Fruit fly (Drosophila melanogaster): ENCODE data around the gene Gr94a.

The Gr94a gene

dm6 chr3R:23048690-23049118, 2.8 kb upstream of the Gr94a start (continued):
- TF ChIP-seq psq (GFP tag; optimal IDR thresholded peaks at IDR 0.05), result peak; percentile 21
- no peak for TF ChIP-seq vnd (GFP tag; IDR thresholded peaks at IDR 0.05; ENCODE audit: partially characterized antibody)
- peak; percentile 25 for TF ChIP-seq Atf3 (GFP tag; optimal IDR thresholded peaks at IDR 0.05)
- no peak for TF ChIP-seq pfk (GFP tag; optimal IDR thresholded peaks at IDR 0.05)
- peak; percentile 48 for TF ChIP-seq CG1602 (GFP tag; optimal IDR thresholded peaks at IDR 0.05)
- peak; percentile 84 for TF ChIP-seq Sox102F (GFP tag; optimal IDR thresholded peaks at IDR 0.05)
- no peak for TF ChIP-seq Scr (GFP tag; IDR thresholded peaks at IDR 0.05; ENCODE audit: partially characterized antibody)
- peak; percentile 57 for TF ChIP-seq Deaf1 (tag; optimal IDR thresholded peaks at IDR 0.05)
- peak; percentile 53; the same call in 1 of the 2 replicates for TF ChIP-seq ap (GFP tag; IDR thresholded peaks at IDR 0.05)
- peak; percentile 73 for TF ChIP-seq CG4424 (GFP tag; optimal IDR thresholded peaks at IDR 0.05)
- TF ChIP-seq pho (GFP tag; optimal IDR thresholded peaks at IDR 0.05), result no peak
- TF ChIP-seq CG4328 (GFP tag; optimal IDR thresholded peaks at IDR 0.05), result peak; percentile 62
- TF ChIP-seq stwl (tag; optimal IDR thresholded peaks at IDR 0.05), result no peak
- TF ChIP-seq cg (GFP tag; optimal IDR thresholded peaks at IDR 0.05), result no peak
- no peak for TF ChIP-seq Hr39 (optimal IDR thresholded peaks at IDR 0.05)
- TF ChIP-seq az2 (GFP tag; optimal IDR thresholded peaks at IDR 0.05), result peak; percentile 77
- no peak for TF ChIP-seq sna (GFP tag; IDR thresholded peaks at IDR 0.05; ENCODE audit: partially characterized antibody)
- peak; percentile 37; the same call in 1 of the 2 replicates for TF ChIP-seq ranshi (GFP tag; IDR thresholded peaks at IDR 0.05)
- TF ChIP-seq gcm2 (GFP tag; optimal IDR thresholded peaks at IDR 0.05), result no peak
- TF ChIP-seq CG15073 (GFP tag; optimal IDR thresholded peaks at IDR 0.05), result no peak
- TF ChIP-seq CG6683 (GFP tag; optimal IDR thresholded peaks at IDR 0.05), result peak; percentile 43
- TF ChIP-seq sob (GFP tag; IDR thresholded peaks at IDR 0.05), result peak; percentile 58; the same call in 1 of the 2 replicates
- TF ChIP-seq Dip2 (GFP tag; IDR thresholded peaks at IDR 0.05), result no peak
- peak; percentile 62 for TF ChIP-seq CG6813 (GFP tag; optimal IDR thresholded peaks at IDR 0.05)
- TF ChIP-seq Gsc (GFP tag; IDR thresholded peaks at IDR 0.05), result 0 out of 2 replicates have a peak, but pooled peaks have one; percentile 32
- no peak for TF ChIP-seq CG13287 (GFP tag; IDR thresholded peaks at IDR 0.05; ENCODE audit: partially characterized antibody)
- peak; percentile 54; the same call in 1 of the 3 replicates for TF ChIP-seq CG7357 (GFP tag; IDR thresholded peaks at IDR 0.05)
- TF ChIP-seq gem (tag; optimal IDR thresholded peaks at IDR 0.05), result peak; percentile 90
- no peak for TF ChIP-seq mirr (GFP tag; optimal IDR thresholded peaks at IDR 0.05)
- TF ChIP-seq CG2199 (GFP tag; IDR thresholded peaks at IDR 0.05), result no peak
- peak; percentile 60 for TF ChIP-seq CG6854 (GFP tag; optimal IDR thresholded peaks at IDR 0.05)
- 0 out of 3 replicates have a peak, but pooled peaks have one; percentile 32 for TF ChIP-seq ken (GFP tag; IDR thresholded peaks at IDR 0.05)
- TF ChIP-seq zen (tag; optimal IDR thresholded peaks at IDR 0.05), result peak; percentile 55
- TF ChIP-seq caup (GFP tag; optimal IDR thresholded peaks at IDR 0.05; ENCODE audit: severe bottlenecking), result peak; percentile 50
- TF ChIP-seq HLH3B (GFP tag; IDR thresholded peaks at IDR 0.05), result peak; percentile 59; the same call in 1 of the 2 replicates
- peak; percentile 43 for TF ChIP-seq CG10274 (GFP tag; optimal IDR thresholded peaks at IDR 0.05)
- no peak for TF ChIP-seq B-H2 (GFP tag; optimal IDR thresholded peaks at IDR 0.05)
- peak; percentile 34 for TF ChIP-seq CG34376 (GFP tag; optimal IDR thresholded peaks at IDR 0.05)
- TF ChIP-seq emc (GFP tag; optimal IDR thresholded peaks at IDR 0.05), result no peak
- peak; percentile 67 for TF ChIP-seq CG9727 (GFP tag; optimal IDR thresholded peaks at IDR 0.05)
- peak; percentile 61 for TF ChIP-seq peb (GFP tag; IDR thresholded peaks at IDR 0.05)
- peak; percentile 61 for TF ChIP-seq CG12299 (tag; optimal IDR thresholded peaks at IDR 0.05)
- TF ChIP-seq her (GFP tag; optimal IDR thresholded peaks at IDR 0.05), result no peak
- no peak for TF ChIP-seq CG11398 (GFP tag; optimal IDR thresholded peaks at IDR 0.05)
- peak; percentile 41; the same call in 1 of the 2 replicates for TF ChIP-seq dati (GFP tag; IDR thresholded peaks at IDR 0.05)
- peak; percentile 22 for TF ChIP-seq Hmx (GFP tag; optimal IDR thresholded peaks at IDR 0.05)
- peak; percentile 16 for TF ChIP-seq CG1792 (GFP tag; optimal IDR thresholded peaks at IDR 0.05)
- peak; percentile 75 for TF ChIP-seq lab (GFP tag; optimal IDR thresholded peaks at IDR 0.05)
- TF ChIP-seq CG17361 (GFP tag; IDR thresholded peaks at IDR 0.05), result peak; percentile 92
- TF ChIP-seq CG6175 (GFP tag; IDR thresholded peaks at IDR 0.05), result no peak
- TF ChIP-seq bsh (GFP tag; optimal IDR thresholded peaks at IDR 0.05), result peak; percentile 68 to 81

Measured in whole organism, embryonic.